Worm (Caenorhabditis elegans) whole organism, mixed stage, embryonic: Measurements from ENCODE around the gene dab-1.

Experiments used
- bed-3 ChIP-seq: fragments of 200-800 bp; sonication (Bioruptor generic); optimal IDR thresholded peaks from 3 replicates; lab custom pipeline; 2018; ENCODE audit warnings: mild to moderate bottlenecking, missing genetic modification characterization, moderate library complexity, missing compliant biosample characterization
- elt-3 ChIP-seq: fragments of 150-350 bp; optimal IDR thresholded peaks from 2 replicates; lab custom pipeline; 2014; ENCODE audit warnings: missing biosample characterization, missing genetic modification characterization
- lin-13 ChIP-seq: fragments of 150-350 bp; optimal IDR thresholded peaks from 2 replicates; lab custom pipeline; 2014; ENCODE audit warnings: missing biosample characterization, missing genetic modification characterization
- mep-1 ChIP-seq: fragments of 150-350 bp; optimal IDR thresholded peaks from 2 replicates; lab custom pipeline; 2017; ENCODE audit warnings: missing biosample characterization, missing genetic modification reagents, missing genetic modification characterization, inconsistent platforms
- nhr-12 ChIP-seq: fragments of 150-350 bp; optimal IDR thresholded peaks from 2 replicates; lab custom pipeline; 2014; ENCODE audit warnings: missing biosample characterization, missing genetic modification characterization
- nhr-28 ChIP-seq: fragments of 150-350 bp; optimal IDR thresholded peaks from 2 replicates; lab custom pipeline; 2014; ENCODE audit warnings: missing biosample characterization, missing genetic modification characterization
- nhr-76 ChIP-seq: sonication (generic microtip); optimal IDR thresholded peaks from 2 replicates; lab custom pipeline; 2017; ENCODE audit warnings: missing biosample characterization, missing genetic modification characterization
- snpc-4 ChIP-seq: fragments of 150-350 bp; optimal IDR thresholded peaks from 2 replicates; lab custom pipeline; 2014; ENCODE audit warnings: missing biosample characterization, missing genetic modification characterization
- unc-39 ChIP-seq: fragments of 150-350 bp; optimal IDR thresholded peaks from 2 replicates; lab custom pipeline; 2014; ENCODE audit warnings: missing biosample characterization, missing genetic modification characterization
- unc-62 ChIP-seq: fragments of 150-350 bp; optimal IDR thresholded peaks from 2 replicates; lab custom pipeline; 2014; ENCODE audit warnings: missing biosample characterization, missing genetic modification reagents, missing genetic modification characterization
- ztf-11 ChIP-seq: fragments of 150-350 bp; optimal IDR thresholded peaks from 2 replicates; lab custom pipeline; 2014; ENCODE audit warnings: missing biosample characterization, missing genetic modification characterization

DNA sequence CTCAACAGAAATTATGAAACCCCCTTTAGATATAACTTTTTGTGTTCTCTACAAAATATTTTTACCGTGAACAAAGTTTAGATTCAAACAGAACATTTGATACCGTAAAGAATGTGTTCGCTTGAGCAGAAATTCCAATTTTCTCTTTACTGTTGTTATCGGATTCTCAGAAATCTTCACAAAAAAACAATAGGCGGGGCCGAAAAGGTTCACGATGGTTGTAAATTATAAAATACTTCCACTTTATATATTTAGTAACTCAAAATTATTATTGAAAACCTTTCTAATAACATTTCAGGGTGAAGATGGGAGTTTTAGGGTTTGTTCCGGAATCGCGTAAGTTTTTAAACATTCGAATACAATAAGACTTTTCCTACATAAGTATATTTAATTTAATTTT, 16.0 kb downstream of the dab-1 start, which contains the start of gene nlp-5:
- TF ChIP-seq bed-3 (GFP tag; lab: Kevin White, UChicago) = no peak
- TF ChIP-seq unc-62 (GFP tag; lab: Kevin White, UChicago) = no peak
- no peak for TF ChIP-seq mep-1 (tag; lab: Kevin White, UChicago)
- TF ChIP-seq unc-39 (tag; lab: Kevin White, UChicago) = no peak
- no peak for TF ChIP-seq nhr-28
- TF ChIP-seq nhr-12 (tag; lab: Kevin White, UChicago) = no peak
- no peak for TF ChIP-seq lin-13 (tag; lab: Kevin White, UChicago)
- TF ChIP-seq ztf-11 (tag; lab: Kevin White, UChicago) = no peak
- TF ChIP-seq nhr-76 (tag; lab: Kevin White, UChicago) = no peak
- TF ChIP-seq snpc-4 (tag; lab: Kevin White, UChicago) = no peak
- no peak for TF ChIP-seq elt-3 (tag; lab: Kevin White, UChicago)
